Fruit fly (Drosophila melanogaster) whole organism, embryonic: ENCODE measurements around the gene CG15155.

Experiments used
- CG10654 ChIP-seq: fragments of 200-800 bp; sonication (Bioruptor generic); optimal IDR thresholded peaks from 2 replicates; lab custom pipeline; 2016; ENCODE audit warnings: missing biosample characterization, missing genetic modification characterization
- CG11093 ChIP-seq: fragments of 200-800 bp; sonication (Bioruptor generic); IDR thresholded peaks from 3 replicates; pipeline ENCODE4 v1.3.6; 2022; ENCODE audit warnings: missing biosample characterization, missing genetic modification characterization
- CG11247 ChIP-seq: fragments of 200-800 bp; sonication (Bioruptor generic); IDR thresholded peaks from 2 replicates; pipeline ENCODE4 v1.3.6; 2022; ENCODE audit warnings: missing biosample characterization, missing genetic modification characterization
- CG1233 ChIP-seq: fragments of 200-800 bp; sonication (Bioruptor generic); optimal IDR thresholded peaks from 4 replicates; lab custom pipeline; 2018; ENCODE audit warnings: missing biosample characterization, mild to moderate bottlenecking, missing genetic modification characterization
- CG12659 ChIP-seq: fragments of 200-800 bp; sonication (Bioruptor generic); optimal IDR thresholded peaks from 3 replicates; lab custom pipeline; 2017; ENCODE audit warnings: mild to moderate bottlenecking, missing biosample characterization, missing genetic modification reagents, missing genetic modification characterization
- CG15696 ChIP-seq: fragments of 200-800 bp; sonication (Bioruptor generic); optimal IDR thresholded peaks from 2 replicates; lab custom pipeline; 2019; ENCODE audit warnings: missing biosample characterization, mild to moderate bottlenecking, missing genetic modification characterization, moderate library complexity
- CG18476 ChIP-seq: fragments of 200-800 bp; sonication (Bioruptor generic); optimal IDR thresholded peaks from 2 replicates; lab custom pipeline; 2016; ENCODE audit warnings: missing biosample characterization, mild to moderate bottlenecking, missing genetic modification characterization
- CG18619 ChIP-seq: fragments of 200-800 bp; sonication (Bioruptor generic); optimal IDR thresholded peaks from 3 replicates; lab custom pipeline; 2017; ENCODE audit warnings: missing biosample characterization, mild to moderate bottlenecking, missing genetic modification characterization
- CG2129 ChIP-seq: fragments of 200-800 bp; sonication (Bioruptor generic); IDR thresholded peaks from 2 replicates; pipeline ENCODE4 v1.3.6; 2022; ENCODE audit warnings: missing biosample characterization, missing genetic modification characterization; ENCODE audit not compliant: partially characterized antibody
- CG2202 ChIP-seq: fragments of 200-800 bp; sonication (Bioruptor generic); optimal IDR thresholded peaks from 2 replicates; lab custom pipeline; 2018; ENCODE audit warnings: missing biosample characterization, mild to moderate bottlenecking, missing genetic modification characterization
- CG2875 ChIP-seq: fragments of 200-800 bp; sonication (Bioruptor generic); optimal IDR thresholded peaks from 2 replicates; lab custom pipeline; 2017; ENCODE audit warnings: missing biosample characterization, mild to moderate bottlenecking, missing genetic modification characterization, missing genetic modification reagents
- CG34422 ChIP-seq: fragments of 200-800 bp; sonication (Bioruptor generic); IDR thresholded peaks from 3 replicates; pipeline ENCODE4 v1.3.6; 2022; ENCODE audit warnings: missing biosample characterization, missing genetic modification characterization
- CG4282 ChIP-seq: fragments of 200-800 bp; sonication (Bioruptor generic); optimal IDR thresholded peaks from 2 replicates; lab custom pipeline; 2016; ENCODE audit warnings: missing biosample characterization, missing genetic modification characterization
- CG4328 ChIP-seq: fragments of 200-800 bp; sonication (Bioruptor generic); optimal IDR thresholded peaks from 3 replicates; lab custom pipeline; 2017; ENCODE audit warnings: missing biosample characterization, missing genetic modification reagents, missing genetic modification characterization
- CG7357 ChIP-seq: fragments of 200-800 bp; sonication (Bioruptor generic); IDR thresholded peaks from 3 replicates; pipeline ENCODE4 v1.3.6; 2022; ENCODE audit warnings: missing biosample characterization, missing genetic modification characterization
- CoRest ChIP-seq: fragments of 200-800 bp; sonication (Bioruptor generic); optimal IDR thresholded peaks from 3 replicates; lab custom pipeline; 2018; ENCODE audit warnings: missing biosample characterization, mild to moderate bottlenecking, missing genetic modification characterization, moderate library complexity
- HLHmδ ChIP-seq: fragments of 200-800 bp; sonication (Bioruptor generic); optimal IDR thresholded peaks from 2 replicates; lab custom pipeline; 2018; ENCODE audit warnings: missing biosample characterization, mild to moderate bottlenecking, missing genetic modification characterization, moderate library complexity
- HmgZ ChIP-seq: fragments of 200-800 bp; sonication (Bioruptor generic); optimal IDR thresholded peaks from 2 replicates; lab custom pipeline; 2018; ENCODE audit warnings: missing biosample characterization, mild to moderate bottlenecking, missing genetic modification characterization
- Hr39 ChIP-seq: fragments of >200 bp; optimal IDR thresholded peaks from 2 replicates; lab custom pipeline; 2017
- NFAT ChIP-seq: fragments of 200-800 bp; sonication (Bioruptor generic); IDR thresholded peaks from 2 replicates; pipeline ENCODE4 v1.3.6; 2022; ENCODE audit warnings: missing biosample characterization, missing genetic modification characterization
- NfI ChIP-seq: fragments of 200-800 bp; sonication (Bioruptor generic); optimal IDR thresholded peaks from 3 replicates; lab custom pipeline; 2018; ENCODE audit warnings: missing biosample characterization, mild to moderate bottlenecking, missing genetic modification characterization, moderate library complexity
- Scr ChIP-seq: fragments of 200-800 bp; sonication (Bioruptor generic); IDR thresholded peaks from 2 replicates; pipeline ENCODE4 v1.3.6; 2022; ENCODE audit warnings: missing biosample characterization, missing genetic modification characterization; ENCODE audit not compliant: partially characterized antibody
- Sin3A ChIP-seq: fragments of >200 bp; optimal IDR thresholded peaks from 2 replicates; lab custom pipeline; 2018
- ci ChIP-seq: fragments of 200-800 bp; sonication (Bioruptor generic); IDR thresholded peaks from 3 replicates; pipeline ENCODE4 v1.3.6; 2022; ENCODE audit warnings: missing biosample characterization, missing genetic modification characterization
- corto ChIP-seq: fragments of 200-800 bp; sonication (Bioruptor generic); optimal IDR thresholded peaks from 2 replicates; lab custom pipeline; 2016; ENCODE audit warnings: missing biosample characterization, mild to moderate bottlenecking, missing genetic modification characterization, moderate library complexity
- danr ChIP-seq: fragments of 200-800 bp; sonication (Bioruptor generic); IDR thresholded peaks from 2 replicates; pipeline ENCODE4 v1.3.6; 2022; ENCODE audit warnings: missing biosample characterization, missing genetic modification characterization
- dimm ChIP-seq: fragments of 200-800 bp; sonication (Bioruptor generic); IDR thresholded peaks from 2 replicates; pipeline ENCODE4 v1.3.6; 2022; ENCODE audit warnings: missing biosample characterization, missing genetic modification characterization
- dm ChIP-seq: fragments of 200-800 bp; sonication (Bioruptor generic); optimal IDR thresholded peaks from 3 replicates; lab custom pipeline; 2016; ENCODE audit warnings: missing biosample characterization, missing genetic modification characterization
- dmrt11E ChIP-seq: fragments of 200-800 bp; sonication (Bioruptor generic); optimal IDR thresholded peaks from 3 replicates; lab custom pipeline; 2018; ENCODE audit warnings: missing biosample characterization, mild to moderate bottlenecking, missing genetic modification characterization, moderate library complexity
- dysf ChIP-seq: fragments of 200-800 bp; sonication (Bioruptor generic); IDR thresholded peaks from 3 replicates; pipeline ENCODE4 v1.3.6; 2022; ENCODE audit warnings: missing biosample characterization, missing genetic modification characterization
- eve ChIP-seq, 2 experiments: fragments of >200 bp; optimal IDR thresholded peaks; 2 replicates each; lab custom pipeline; 2017; ENCODE audit warnings: missing biosample characterization in 2 of 2, missing genetic modification characterization in 2 of 2
- fu2 ChIP-seq: fragments of 200-800 bp; sonication (Bioruptor generic); optimal IDR thresholded peaks from 2 replicates; lab custom pipeline; 2016; ENCODE audit warnings: missing biosample characterization, missing genetic modification characterization
- gfzf ChIP-seq: fragments of 200-800 bp; sonication (Bioruptor generic); optimal IDR thresholded peaks from 2 replicates; lab custom pipeline; 2016; ENCODE audit warnings: missing biosample characterization, mild to moderate bottlenecking, missing genetic modification characterization, moderate library complexity
- grn ChIP-seq: fragments of 200-800 bp; sonication (Bioruptor generic); optimal IDR thresholded peaks from 3 replicates; lab custom pipeline; 2017; ENCODE audit warnings: missing biosample characterization, missing genetic modification characterization
- gro ChIP-seq: fragments of 200-800 bp; sonication (Bioruptor generic); optimal IDR thresholded peaks from 2 replicates; lab custom pipeline; 2016; ENCODE audit warnings: missing biosample characterization, missing genetic modification characterization
- hb ChIP-seq: fragments of 200-800 bp; sonication (Bioruptor generic); IDR thresholded peaks from 3 replicates; pipeline ENCODE4 v1.3.6; 2022; ENCODE audit warnings: missing biosample characterization, missing genetic modification characterization; ENCODE audit not compliant: partially characterized antibody
- knrl ChIP-seq: fragments of 200-800 bp; sonication (Bioruptor generic); IDR thresholded peaks from 3 replicates; pipeline ENCODE4 v1.3.6; 2022; ENCODE audit warnings: missing biosample characterization, missing genetic modification characterization; ENCODE audit not compliant: partially characterized antibody
- lilli ChIP-seq: fragments of 200-800 bp; sonication (Bioruptor generic); optimal IDR thresholded peaks from 3 replicates; lab custom pipeline; 2016; ENCODE audit warnings: missing biosample characterization, missing genetic modification characterization
- lmd ChIP-seq: fragments of 200-800 bp; sonication (Bioruptor generic); IDR thresholded peaks from 2 replicates; pipeline ENCODE4 v1.3.6; 2022; ENCODE audit warnings: missing biosample characterization, missing genetic modification characterization
- nmo ChIP-seq: fragments of 200-800 bp; sonication (Bioruptor generic); optimal IDR thresholded peaks from 2 replicates; lab custom pipeline; 2018; ENCODE audit warnings: missing biosample characterization, mild to moderate bottlenecking, missing genetic modification characterization, moderate library complexity
- pan ChIP-seq, 4 experiments: fragments of >200 bp in 3 of 4; fragments of 200-800 bp in 1 of 4; sonication (Bioruptor generic) in 1 of 4; optimal IDR thresholded peaks in 3 of 4; IDR thresholded peaks in 1 of 4; 2 replicates each; pipeline versions ENCODE4 v1.3.6 to Lab custom; 2017 to 2022; ENCODE audit warnings: missing biosample characterization in 2 of 4, missing genetic modification characterization in 2 of 4, mixed read lengths in 1 of 4
- pros ChIP-seq: fragments of 200-800 bp; sonication (Bioruptor generic); optimal IDR thresholded peaks from 3 replicates; lab custom pipeline; 2019; ENCODE audit warnings: missing biosample characterization, mild to moderate bottlenecking, missing genetic modification characterization, moderate library complexity
- ssp ChIP-seq: fragments of 200-800 bp; sonication (Bioruptor generic); IDR thresholded peaks from 2 replicates; pipeline ENCODE4 v1.3.6; 2022; ENCODE audit warnings: missing biosample characterization, missing genetic modification characterization
- vvl ChIP-seq: fragments of 200-800 bp; sonication (Bioruptor generic); IDR thresholded peaks from 2 replicates; pipeline ENCODE4 v1.3.6; 2022; ENCODE audit warnings: missing biosample characterization, missing genetic modification characterization
- zen2 ChIP-seq: fragments of 200-800 bp; sonication (Bioruptor generic); IDR thresholded peaks from 3 replicates; pipeline ENCODE4 v1.3.6; 2022; ENCODE audit warnings: missing biosample characterization, missing genetic modification characterization; ENCODE audit not compliant: partially characterized antibody
- zfh2 ChIP-seq: fragments of 200-800 bp; sonication (Bioruptor generic); optimal IDR thresholded peaks from 2 replicates; lab custom pipeline; 2016; ENCODE audit warnings: missing biosample characterization, missing genetic modification characterization

Gene CG15155

dm6 chr2L:18137591-18138247, 16.9 kb upstream of the CG15155 start, which contains the start of gene kel (continued):
- TF ChIP-seq dmrt11E (tag; lab: Kevin White, UChicago) (peak; percentile 26), gfzf (GFP tag; lab: Kevin White, UChicago) (peak; percentile 85), CG18476 (no peak), eve (GFP tag; optimal IDR thresholded peaks at IDR 0.05; lab: Kevin White, UChicago) (no peak), CG2202 (peak; percentile 40), vvl (GFP tag; lab: Robert Waterston, UW) (peak; percentile 67), pros (GFP tag; lab: Kevin White, UChicago) (no peak)

dm6 chr2L:18140544-18140943, 14.1 kb upstream of the CG15155 start:
- TF ChIP-seq corto (GFP tag; lab: Kevin White, UChicago) (no peak), zen2 (GFP tag; lab: Robert Waterston, UW) (0 out of 3 replicates have a peak, but pooled peaks have one; percentile 33), grn (GFP tag; lab: Kevin White, UChicago) (no peak), CG11093 (GFP tag; lab: Robert Waterston, UW) (no peak), zfh2 (GFP tag; lab: Kevin White, UChicago) (no peak), fu2 (no peak), CoRest (no peak), nmo (GFP tag; lab: Kevin White, UChicago) (no peak), CG2129 (no peak), danr (GFP tag; lab: Robert Waterston, UW) (no peak), gro (GFP tag; lab: Kevin White, UChicago) (no peak), HmgZ (no peak), gfzf (GFP tag; lab: Kevin White, UChicago) (no peak), ssp (no peak), dysf (no peak), dm (no peak), ci (no peak), CG2875 (GFP tag; lab: Kevin White, UChicago) (no peak), lilli (GFP tag; lab: Kevin White, UChicago) (no peak), NFAT (GFP tag; lab: Robert Waterston, UW) (no peak), Hr39 (lab: Kevin White, UChicago) (peak; percentile 80), dmrt11E (tag; lab: Kevin White, UChicago) (no peak), dimm (GFP tag; lab: Robert Waterston, UW) (0 out of 2 replicates have a peak, but pooled peaks have one; percentile 30), CG15696 (tag; lab: Kevin White, UChicago) (no peak), CG4328 (no peak), hb (GFP tag; lab: Robert Waterston, UW) (0 out of 3 replicates have a peak, but pooled peaks have one; percentile 35)

- TF ChIP-seq Sin3A (lab: Kevin White, UChicago) (no peak), CG18619 (GFP tag; lab: Kevin White, UChicago) (peak; percentile 57), CG1233 (peak; percentile 19), CG34422 (peak; percentile 38; the same call in 2 of the 3 replicates), HLHmδ (peak; percentile 87), CG11247 (GFP tag; lab: Robert Waterston, UW) (peak; percentile 28; the same call in 1 of the 2 replicates), CG12659 (peak; percentile 68), knrl (GFP tag; lab: Robert Waterston, UW) (no peak), CG7357 (peak; percentile 60; the same call in 2 of the 3 replicates), pan (optimal IDR thresholded peaks at IDR 0.05; lab: Kevin White, UChicago) (no peak), pan (GFP tag; optimal IDR thresholded peaks at IDR 0.05 in 1 of 2, IDR thresholded peaks at IDR 0.05 in 1 of 2) (peak in 1 of 2 experiments; percentile 61), lmd (peak; percentile 54), NfI (GFP tag; lab: Kevin White, UChicago) (peak; percentile 65), CG10654 (peak; percentile 62), Scr (GFP tag; lab: Robert Waterston, UW) (0 out of 2 replicates have a peak, but pooled peaks have one; percentile 30), CG4282 (GFP tag; lab: Kevin White, UChicago) (no peak)
Observed at dm6 chr2L:18141471-18142345, 12.9 kb upstream of the CG15155 start.
